Worm (Caenorhabditis elegans) whole organism, mixed stage, embryonic: ENCODE measurements around the gene cab-1.

Source experiments
- lin-13 ChIP-seq: fragments of 150-350 bp; optimal IDR thresholded peaks from 2 replicates; lab custom pipeline; 2014; ENCODE audit warnings: missing biosample characterization, missing genetic modification characterization
- lsy-2 ChIP-seq: fragments of 150-350 bp; optimal IDR thresholded peaks from 2 replicates; lab custom pipeline; 2014; ENCODE audit warnings: missing biosample characterization, missing genetic modification characterization
- nhr-76 ChIP-seq: sonication (generic microtip); optimal IDR thresholded peaks from 2 replicates; lab custom pipeline; 2017; ENCODE audit warnings: missing biosample characterization, missing genetic modification characterization
- unc-120 ChIP-seq: sonication (generic microtip); optimal IDR thresholded peaks from 2 replicates; lab custom pipeline; 2017; ENCODE audit warnings: missing genetic modification characterization, missing compliant biosample characterization; ENCODE audit not compliant: poor library complexity, severe bottlenecking

ce11 chrX:12171631-12172348 lies 40.9 kb downstream of the cab-1 start, which contains the start of gene F57G12.1:
- TF ChIP-seq unc-120: peak; percentile 94
- peak; percentile 58 for TF ChIP-seq lsy-2 (tag; lab: Kevin White, UChicago)
- TF ChIP-seq nhr-76 (tag; lab: Kevin White, UChicago): no peak
- TF ChIP-seq lin-13 (tag; lab: Kevin White, UChicago): peak; percentile 78
